Worm (Caenorhabditis elegans) whole organism, L4 larva: ENCODE results near the gene C45H4.14.

Source experiments
- D1046.2 ChIP-seq: fragments of 200-800 bp; sonication (Bioruptor generic); IDR thresholded peaks from 2 replicates; pipeline ENCODE4 v1.3.6; 2022; ENCODE audit warnings: missing genetic modification characterization, missing compliant biosample characterization
- F10B5.3 ChIP-seq: sonication (generic microtip); optimal IDR thresholded peaks from 2 replicates; lab custom pipeline; 2016; ENCODE audit warnings: mild to moderate bottlenecking, missing genetic modification characterization, missing compliant biosample characterization
- F37D6.2 ChIP-seq: sonication (generic microtip); optimal IDR thresholded peaks from 2 replicates; lab custom pipeline; 2016; ENCODE audit warnings: mild to moderate bottlenecking, missing genetic modification characterization, missing compliant biosample characterization
- T20F7.1 ChIP-seq: fragments of 200-800 bp; sonication (Bioruptor generic); optimal IDR thresholded peaks from 2 replicates; lab custom pipeline; 2018; ENCODE audit warnings: mild to moderate bottlenecking, missing genetic modification characterization, missing compliant biosample characterization
- Y105C5A.15 ChIP-seq: fragments of 200-800 bp; sonication (Bioruptor generic); IDR thresholded peaks from 2 replicates; pipeline ENCODE4 v1.3.6; 2022; ENCODE audit warnings: missing genetic modification characterization, missing compliant biosample characterization
- Y48G9A.11 ChIP-seq: fragments of 200-800 bp; sonication (Bioruptor generic); IDR thresholded peaks from 2 replicates; pipeline ENCODE4 v1.3.6; 2022; ENCODE audit warnings: missing genetic modification reagents, missing genetic modification characterization, missing compliant biosample characterization
- Y75B8A.6 ChIP-seq: fragments of 200-800 bp; sonication (Bioruptor generic); IDR thresholded peaks from 2 replicates; pipeline ENCODE4 v1.3.6; 2022; ENCODE audit warnings: missing genetic modification reagents, missing genetic modification characterization, missing compliant biosample characterization
- ZK546.5 ChIP-seq, 2 experiments: sonication (generic microtip); optimal IDR thresholded peaks; 2 replicates each; lab custom pipeline; 2017; ENCODE audit warnings: missing biosample characterization in 2 of 2, missing genetic modification characterization in 2 of 2
- ces-1 ChIP-seq: fragments of 150-350 bp; sonication (generic microtip); optimal IDR thresholded peaks from 4 replicates; lab custom pipeline; 2014; ENCODE audit warnings: missing biosample characterization, missing genetic modification reagents, missing genetic modification characterization
- cey-2 ChIP-seq: sonication (generic microtip); optimal IDR thresholded peaks from 3 replicates; lab custom pipeline; 2017; ENCODE audit warnings: missing genetic modification characterization, mild to moderate bottlenecking, missing compliant biosample characterization, antibody characterized with exemption, borderline replicate concordance; ENCODE audit not compliant: insufficient read depth
- duxl-1 ChIP-seq: sonication (generic microtip); optimal IDR thresholded peaks from 2 replicates; lab custom pipeline; 2016; ENCODE audit warnings: mild to moderate bottlenecking, missing genetic modification characterization, moderate library complexity, missing compliant biosample characterization; ENCODE audit not compliant: poor library complexity
- dve-1 ChIP-seq: sonication (generic microtip); optimal IDR thresholded peaks from 2 replicates; lab custom pipeline; 2017; ENCODE audit warnings: antibody characterized with exemption, mild to moderate bottlenecking, missing genetic modification characterization, missing compliant biosample characterization; ENCODE audit not compliant: insufficient read depth
- egl-43 ChIP-seq: fragments of 200-800 bp; sonication (Bioruptor generic); IDR thresholded peaks from 2 replicates; pipeline ENCODE4 v1.3.6; 2022; ENCODE audit warnings: missing genetic modification reagents, missing genetic modification characterization, missing compliant biosample characterization
- fos-1 ChIP-seq: fragments of 150-350 bp; optimal IDR thresholded peaks from 2 replicates; lab custom pipeline; 2014; ENCODE audit warnings: missing biosample characterization, missing genetic modification characterization
- hlh-30 ChIP-seq: sonication (generic microtip); optimal IDR thresholded peaks from 2 replicates; lab custom pipeline; 2017; ENCODE audit warnings: antibody characterized with exemption, mild to moderate bottlenecking, missing genetic modification characterization, missing compliant biosample characterization; ENCODE audit not compliant: insufficient read depth
- lim-7 ChIP-seq: fragments of 200-800 bp; sonication (Bioruptor generic); IDR thresholded peaks from 2 replicates; pipeline ENCODE4 v1.3.6; 2022; ENCODE audit warnings: missing genetic modification characterization, missing compliant biosample characterization
- lin-13 ChIP-seq: fragments of 150-350 bp; optimal IDR thresholded peaks from 2 replicates; lab custom pipeline; 2014; ENCODE audit warnings: missing biosample characterization, missing genetic modification reagents, missing genetic modification characterization
- lin-38 ChIP-seq: fragments of 200-800 bp; sonication (Bioruptor generic); IDR thresholded peaks from 2 replicates; pipeline ENCODE4 v1.3.6; 2022; ENCODE audit warnings: missing genetic modification reagents, missing genetic modification characterization, missing compliant biosample characterization
- lin-39 ChIP-seq: fragments of 150-350 bp; optimal IDR thresholded peaks from 2 replicates; lab custom pipeline; 2014; ENCODE audit warnings: missing biosample characterization, missing genetic modification reagents, missing genetic modification characterization
- lir-3 ChIP-seq: sonication (generic microtip); optimal IDR thresholded peaks from 2 replicates; lab custom pipeline; 2016; ENCODE audit warnings: mild to moderate bottlenecking, missing genetic modification characterization, missing compliant biosample characterization
- madf-5 ChIP-seq, 2 experiments: fragments of 200-800 bp; sonication (Bioruptor generic); IDR thresholded peaks; 2 replicates each; pipeline ENCODE4 v1.3.6; 2022; ENCODE audit warnings: missing compliant biosample characterization in 2 of 2, missing genetic modification characterization in 2 of 2
- mep-1 ChIP-seq: fragments of 150-350 bp; sonication (generic microtip); optimal IDR thresholded peaks from 3 replicates; lab custom pipeline; 2014; ENCODE audit warnings: missing biosample characterization, missing genetic modification characterization
- nhr-102 ChIP-seq: sonication (generic microtip); optimal IDR thresholded peaks from 2 replicates; lab custom pipeline; 2016; ENCODE audit warnings: mild to moderate bottlenecking, missing genetic modification characterization, moderate library complexity, missing compliant biosample characterization
- nhr-11 ChIP-seq: fragments of 150-350 bp; optimal IDR thresholded peaks from 2 replicates; lab custom pipeline; 2014; ENCODE audit warnings: missing biosample characterization, missing genetic modification characterization
- nhr-237 ChIP-seq: sonication (generic microtip); optimal IDR thresholded peaks from 2 replicates; lab custom pipeline; 2017; ENCODE audit warnings: missing biosample characterization, missing genetic modification characterization
- nhr-76 ChIP-seq: fragments of 150-350 bp; optimal IDR thresholded peaks from 2 replicates; lab custom pipeline; 2014; ENCODE audit warnings: missing biosample characterization, missing genetic modification characterization
- php-3 ChIP-seq: fragments of 200-800 bp; sonication (Bioruptor generic); IDR thresholded peaks from 2 replicates; pipeline ENCODE4 v1.3.6; 2022; ENCODE audit warnings: missing genetic modification reagents, missing genetic modification characterization, missing compliant biosample characterization
- rbr-2 ChIP-seq: sonication (generic microtip); optimal IDR thresholded peaks from 2 replicates; lab custom pipeline; 2016; ENCODE audit warnings: missing genotype, missing genetic modification characterization, missing compliant biosample characterization
- saeg-2 ChIP-seq: fragments of 200-800 bp; sonication (Bioruptor generic); IDR thresholded peaks from 2 replicates; pipeline ENCODE4 v1.3.6; 2022; ENCODE audit warnings: missing genetic modification reagents, missing genetic modification characterization, missing compliant biosample characterization
- sdz-12 ChIP-seq: fragments of 200-800 bp; sonication (Bioruptor generic); optimal IDR thresholded peaks from 2 replicates; lab custom pipeline; 2018; ENCODE audit warnings: mild to moderate bottlenecking, missing genetic modification characterization, missing compliant biosample characterization
- snpc-1.2 ChIP-seq: fragments of 200-800 bp; sonication (Bioruptor generic); IDR thresholded peaks from 2 replicates; pipeline ENCODE4 v1.3.6; 2022; ENCODE audit warnings: missing genetic modification reagents, missing genetic modification characterization, missing compliant biosample characterization
- spr-1 ChIP-seq: sonication (generic microtip); optimal IDR thresholded peaks from 2 replicates; lab custom pipeline; 2016; ENCODE audit warnings: mild to moderate bottlenecking, missing genetic modification characterization, missing compliant biosample characterization
- spr-3 ChIP-seq: fragments of 200-800 bp; sonication (Bioruptor generic); optimal IDR thresholded peaks from 2 replicates; lab custom pipeline; 2018; ENCODE audit warnings: mild to moderate bottlenecking, missing genetic modification characterization, missing compliant biosample characterization
- tag-97 ChIP-seq: fragments of 200-800 bp; sonication (Bioruptor generic); IDR thresholded peaks from 2 replicates; pipeline ENCODE4 v1.3.6; 2022; ENCODE audit warnings: missing genetic modification characterization, missing compliant biosample characterization
- tra-1 ChIP-seq: fragments of 200-800 bp; sonication (Bioruptor generic); IDR thresholded peaks from 2 replicates; pipeline ENCODE4 v1.3.6; 2022; ENCODE audit warnings: missing genetic modification reagents, missing genetic modification characterization, missing compliant biosample characterization
- vab-7 ChIP-seq: fragments of 200-800 bp; sonication (Bioruptor generic); IDR thresholded peaks from 2 replicates; pipeline ENCODE4 v1.3.6; 2022; ENCODE audit warnings: missing genetic modification reagents, missing genetic modification characterization, missing compliant biosample characterization
- zag-1 ChIP-seq: fragments of 150-350 bp; optimal IDR thresholded peaks from 2 replicates; lab custom pipeline; 2014; ENCODE audit warnings: missing biosample characterization, missing genetic modification characterization
- zfp-3 ChIP-seq: fragments of 200-800 bp; sonication (Bioruptor generic); conservative IDR thresholded peaks from 2 replicates; pipeline ENCODE4 v1.3.6; 2022; ENCODE audit warnings: missing genetic modification reagents, missing genetic modification characterization, missing compliant biosample characterization
- ztf-11 ChIP-seq: fragments of 150-350 bp; optimal IDR thresholded peaks from 2 replicates; lab custom pipeline; 2014; ENCODE audit warnings: missing biosample characterization, missing genetic modification characterization

Gene C45H4.14

ce11 chrV:2159331-2159730 lies at the start of gene C45H4.14:
C45H4.14 (minus strand) TSS chrV:2159431.
- no peak for TF ChIP-seq tra-1
- no peak for TF ChIP-seq mep-1 (tag; lab: Kevin White, UChicago)
- TF ChIP-seq Y48G9A.11 (GFP tag; lab: Robert Waterston, UW) = no peak
- no peak for TF ChIP-seq spr-1
- no peak for TF ChIP-seq saeg-2 (GFP tag; lab: Robert Waterston, UW)
- no peak for TF ChIP-seq F10B5.3 (tag; lab: Kevin White, UChicago)
- no peak for TF ChIP-seq lim-7 (GFP tag; lab: Robert Waterston, UW)
- no peak for TF ChIP-seq zag-1 (tag; lab: Kevin White, UChicago)
- TF ChIP-seq lin-38 = no peak
- no peak for TF ChIP-seq ztf-11 (tag; lab: Kevin White, UChicago)
- no peak for TF ChIP-seq lin-39 (tag; lab: Kevin White, UChicago)
- TF ChIP-seq, all 104 proteins: peak for 0

ce11 chrV:2207527-2207926 lies 48.3 kb upstream of the C45H4.14 start:
- no peak for TF ChIP-seq saeg-2 (GFP tag; lab: Robert Waterston, UW)
- no peak for TF ChIP-seq dve-1
- no peak for TF ChIP-seq tag-97 (GFP tag; lab: Robert Waterston, UW)
- TF ChIP-seq duxl-1 (tag; lab: Kevin White, UChicago) = no peak
- no peak for TF ChIP-seq php-3
- TF ChIP-seq ces-1 (GFP tag; lab: Kevin White, UChicago) = no peak
- no peak for TF ChIP-seq fos-1 (tag; lab: Kevin White, UChicago)
- no peak for TF ChIP-seq cey-2 (tag; lab: Kevin White, UChicago)
- no peak for TF ChIP-seq Y75B8A.6 (GFP tag; lab: Robert Waterston, UW)
- TF ChIP-seq mep-1 (tag; lab: Kevin White, UChicago) = no peak
- TF ChIP-seq lir-3 (tag; lab: Kevin White, UChicago) = no peak
- TF ChIP-seq lin-13 (GFP tag; lab: Kevin White, UChicago) = no peak
- TF ChIP-seq sdz-12 = no peak
- no peak for TF ChIP-seq nhr-102
- TF ChIP-seq nhr-11 (tag; lab: Kevin White, UChicago) = no peak
- no peak for TF ChIP-seq spr-3

ce11 chrV:2206801-2207200 lies 47.6 kb upstream of the C45H4.14 start, which contains the start of gene svh-11:
svh-11 (plus strand) TSS chrV:2207101.
- TF ChIP-seq T20F7.1 (GFP tag; lab: Kevin White, UChicago) (no peak), Y105C5A.15 (no peak), madf-5 (GFP tag; IDR thresholded peaks at IDR 0.05; lab: Robert Waterston, UW) (no peak), lir-3 (tag; lab: Kevin White, UChicago) (no peak), hlh-30 (tag; lab: Kevin White, UChicago) (no peak), lin-38 (no peak), ZK546.5 (tag; optimal IDR thresholded peaks at IDR 0.05; lab: Kevin White, UChicago) (no peak), nhr-76 (tag; lab: Kevin White, UChicago) (no peak), duxl-1 (tag; lab: Kevin White, UChicago) (no peak), zfp-3 (no peak), vab-7 (GFP tag; lab: Robert Waterston, UW) (no peak), dve-1 (no peak), F37D6.2 (tag; lab: Kevin White, UChicago) (no peak), rbr-2 (tag; lab: Kevin White, UChicago) (no peak), egl-43 (GFP tag; lab: Robert Waterston, UW) (no peak), D1046.2 (GFP tag; lab: Robert Waterston, UW) (no peak), nhr-237 (no peak), snpc-1.2 (GFP tag; lab: Robert Waterston, UW) (no peak)
